Fruit fly (Drosophila melanogaster): ENCODE measurements around the gene CG15025.

DNA sequence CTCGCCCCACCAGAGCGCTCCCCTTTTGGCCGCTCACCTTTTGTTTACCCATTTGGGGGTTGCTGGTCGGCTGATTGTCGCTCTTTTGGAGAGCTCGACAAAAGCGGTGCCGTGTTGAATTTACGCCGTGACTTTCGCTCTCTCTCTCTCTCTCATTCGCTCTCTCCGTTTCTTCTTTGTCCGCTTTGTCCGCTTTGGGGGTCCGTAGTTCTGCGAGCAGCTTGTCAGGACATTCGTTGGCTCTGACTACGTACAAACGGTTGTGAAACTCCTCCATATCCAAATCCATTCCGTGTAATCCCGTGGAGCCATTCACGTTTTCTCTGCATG lies 8.4 kb upstream of the CG15025 start:
- TF ChIP-seq fd96Cb (tag; optimal IDR thresholded peaks at IDR 0.05) (no peak), CG6683 (GFP tag; optimal IDR thresholded peaks at IDR 0.05) (no peak), CG1602 (GFP tag; optimal IDR thresholded peaks at IDR 0.05) (no peak), CG11398 (GFP tag; optimal IDR thresholded peaks at IDR 0.05) (no peak), Max (GFP tag; optimal IDR thresholded peaks at IDR 0.05) (no peak), CG16863 (GFP tag; optimal IDR thresholded peaks at IDR 0.05) (no peak), Bgb (GFP tag; IDR thresholded peaks at IDR 0.05; ENCODE audit: partially characterized antibody) (no peak), CG10366 (GFP tag; IDR thresholded peaks at IDR 0.05) (no peak), Atf-2 (GFP tag; optimal IDR thresholded peaks at IDR 0.05) (no peak), nerfin-2 (GFP tag; IDR thresholded peaks at IDR 0.05; ENCODE audit: partially characterized antibody) (no peak)

All from whole organism, embryonic.